Worm (Caenorhabditis elegans): ENCODE data around the gene K02E7.1.

ce11 chrII:1075424-1075823 is 7.5 kb upstream of the K02E7.1 start, which contains the start of gene K02E7.11:
- TF ChIP-seq ztf-11 (tag; optimal IDR thresholded peaks at IDR 0.05), result no peak
- TF ChIP-seq aly-2 (tag; optimal IDR thresholded peaks at IDR 0.05), result no peak
- no peak for TF ChIP-seq tbx-2 (tag; optimal IDR thresholded peaks at IDR 0.05)
- no peak for TF ChIP-seq lin-39 (tag; optimal IDR thresholded peaks at IDR 0.05)
